Worm (Caenorhabditis elegans) whole organism, midembryonic: ENCODE measurements around the gene T03E6.8.

Experiments used
- T22C8.4 ChIP-seq: fragments of 200-800 bp; sonication (Bioruptor generic); IDR thresholded peaks from 2 replicates; pipeline ENCODE4 v1.3.6; 2022; ENCODE audit warnings: missing genetic modification characterization, missing compliant biosample characterization
- cog-1 ChIP-seq: sonication (generic microtip); optimal IDR thresholded peaks from 2 replicates; lab custom pipeline; 2016; ENCODE audit warnings: missing genetic modification characterization, missing compliant biosample characterization
- flt-1 ChIP-seq: fragments of 200-800 bp; sonication (Bioruptor generic); IDR thresholded peaks from 2 replicates; pipeline ENCODE4 v1.3.6; 2022; ENCODE audit warnings: missing genetic modification characterization, missing compliant biosample characterization
- klf-2 ChIP-seq: fragments of 200-800 bp; sonication (Bioruptor generic); conservative IDR thresholded peaks from 2 replicates; pipeline ENCODE4 v1.3.6; 2022; ENCODE audit warnings: missing genetic modification reagents, missing genetic modification characterization, missing compliant biosample characterization
- med-1 ChIP-seq: sonication (generic microtip); optimal IDR thresholded peaks from 2 replicates; lab custom pipeline; 2017; ENCODE audit warnings: missing genetic modification characterization, mild to moderate bottlenecking, missing compliant biosample characterization, antibody characterized with exemption, missing genetic modification reagents; ENCODE audit not compliant: insufficient read depth
- ref-1 ChIP-seq: fragments of 200-800 bp; sonication (Bioruptor generic); conservative IDR thresholded peaks from 2 replicates; pipeline ENCODE4 v1.3.6; 2022; ENCODE audit warnings: missing genetic modification reagents, missing genetic modification characterization, missing compliant biosample characterization
- tab-1 ChIP-seq: fragments of 200-800 bp; sonication (Bioruptor generic); IDR thresholded peaks from 2 replicates; pipeline ENCODE4 v1.3.6; 2022; ENCODE audit warnings: missing genetic modification characterization, missing compliant biosample characterization
- ztf-23 ChIP-seq: fragments of 200-800 bp; sonication (Bioruptor generic); IDR thresholded peaks from 2 replicates; pipeline ENCODE4 v1.3.6; 2022; ENCODE audit warnings: missing genetic modification reagents, missing genetic modification characterization, missing compliant biosample characterization
- ztf-29 ChIP-seq: fragments of 200-800 bp; sonication (Bioruptor generic); IDR thresholded peaks from 2 replicates; pipeline ENCODE4 v1.3.6; 2022; ENCODE audit warnings: missing genetic modification reagents, missing genetic modification characterization, missing compliant biosample characterization

DNA sequence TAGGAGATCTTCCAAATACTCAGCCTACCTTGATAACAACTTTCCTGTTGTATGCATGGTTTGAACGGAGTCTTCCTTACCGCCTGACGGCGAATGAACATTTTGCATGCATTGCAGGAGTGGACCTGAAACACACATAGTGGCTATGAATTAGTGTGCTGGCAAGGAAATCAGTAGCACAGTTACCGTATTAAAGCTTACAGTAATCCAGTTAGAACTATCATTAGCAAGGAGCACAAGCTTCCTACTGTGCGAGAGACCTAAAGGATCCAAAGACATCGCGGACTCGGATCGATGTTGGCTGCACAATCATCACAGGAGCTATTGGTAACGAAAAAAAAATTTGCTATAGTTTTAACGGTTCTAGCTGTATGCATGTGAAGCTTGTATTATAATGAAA is 32.3 kb downstream of the T03E6.8 start, which contains the start of gene nhr-233:
- TF ChIP-seq flt-1 (GFP tag; lab: Robert Waterston, UW) = no peak
- no peak for TF ChIP-seq ref-1 (GFP tag; lab: Robert Waterston, UW)
- TF ChIP-seq T22C8.4 (GFP tag; lab: Robert Waterston, UW) = no peak
- TF ChIP-seq med-1 (GFP tag; lab: Kevin White, UChicago) = no peak
- TF ChIP-seq tab-1 (GFP tag; lab: Robert Waterston, UW) = no peak
- TF ChIP-seq klf-2 (GFP tag; lab: Robert Waterston, UW) = no peak
- TF ChIP-seq ztf-29 (GFP tag; lab: Robert Waterston, UW) = no peak
- no peak for TF ChIP-seq cog-1 (tag; lab: Kevin White, UChicago)
- no peak for TF ChIP-seq ztf-23 (GFP tag; lab: Robert Waterston, UW)
